Fruit fly (Drosophila melanogaster): ENCODE results near the gene Cdk12.

Gene Cdk12

dm6 chr3L:21509488-21510122 is 6.5 kb upstream of the Cdk12 start (continued):
- TF ChIP-seq CG7271 (tag; optimal IDR thresholded peaks at IDR 0.05) (no peak), odd (GFP tag; optimal IDR thresholded peaks at IDR 0.05) (no peak), CG4404 (GFP tag; IDR thresholded peaks at IDR 0.05) (no peak), CG14014 (GFP tag; IDR thresholded peaks at IDR 0.05) (0 out of 2 replicates have a peak, but pooled peaks have one; percentile 25), CG32767 (GFP tag; IDR thresholded peaks at IDR 0.05) (no peak), Taf1 (GFP tag; IDR thresholded peaks at IDR 0.05) (no peak), Med (GFP tag) (peak; percentile 71), abd-A (tag; optimal IDR thresholded peaks at IDR 0.05) (no peak), CG1529 (GFP tag; optimal IDR thresholded peaks at IDR 0.05) (no peak), pnt (GFP tag; optimal IDR thresholded peaks at IDR 0.05) (peak; percentile 11), CG3065 (GFP tag; optimal IDR thresholded peaks at IDR 0.05) (no peak), dimm (GFP tag; IDR thresholded peaks at IDR 0.05) (no peak), tap (tag; optimal IDR thresholded peaks at IDR 0.05) (peak; percentile 43), tll (GFP tag; optimal IDR thresholded peaks at IDR 0.05) (no peak), Fer2 (tag; optimal IDR thresholded peaks at IDR 0.05) (no peak), ATbp (GFP tag; optimal IDR thresholded peaks at IDR 0.05) (peak; percentile 25), hbn (GFP tag; IDR thresholded peaks at IDR 0.05; ENCODE audit: partially characterized antibody) (no peak), Atf6 (GFP tag; IDR thresholded peaks at IDR 0.05) (0 out of 2 replicates have a peak, but pooled peaks have one; percentile 18), maf-S (GFP tag; optimal IDR thresholded peaks at IDR 0.05) (peak; percentile 12), Dip3 (GFP tag; optimal IDR thresholded peaks at IDR 0.05) (no peak), CG1832 (GFP tag; optimal IDR thresholded peaks at IDR 0.05) (no peak), Six4 (GFP tag; optimal IDR thresholded peaks at IDR 0.05) (no peak), Lhr (GFP tag; optimal IDR thresholded peaks at IDR 0.05) (no peak), CG7987 (GFP tag; optimal IDR thresholded peaks at IDR 0.05) (no peak), Meics (GFP tag; optimal IDR thresholded peaks at IDR 0.05) (peak; percentile 47), h (optimal IDR thresholded peaks at IDR 0.05) (no peak), Usf (GFP tag; optimal IDR thresholded peaks at IDR 0.05) (no peak), CG10274 (GFP tag; optimal IDR thresholded peaks at IDR 0.05) (no peak), Camta (GFP tag; optimal IDR thresholded peaks at IDR 0.05) (peak; percentile 23), Bteb2 (GFP tag; optimal IDR thresholded peaks at IDR 0.05) (no peak), D19A (tag; optimal IDR thresholded peaks at IDR 0.05) (peak; percentile 32), NK7.1 (GFP tag; optimal IDR thresholded peaks at IDR 0.05) (no peak), CG11093 (GFP tag; IDR thresholded peaks at IDR 0.05) (no peak), HLHmδ (GFP tag; optimal IDR thresholded peaks at IDR 0.05) (no peak), dysf (GFP tag; IDR thresholded peaks at IDR 0.05) (peak; percentile 56; the same call in 1 of the 3 replicates), CG1233 (GFP tag; optimal IDR thresholded peaks at IDR 0.05) (no peak), CG8388 (GFP tag; optimal IDR thresholded peaks at IDR 0.05) (peak; percentile 46), org-1 (GFP tag; optimal IDR thresholded peaks at IDR 0.05) (no peak), Drgx (GFP tag; IDR thresholded peaks at IDR 0.05) (peak; percentile 36; the same call in 1 of the 2 replicates), CG9817 (tag; optimal IDR thresholded peaks at IDR 0.05) (no peak), onecut (GFP tag; IDR thresholded peaks at IDR 0.05) (no peak), CG6813 (GFP tag; optimal IDR thresholded peaks at IDR 0.05) (no peak), CG14965 (GFP tag; optimal IDR thresholded peaks at IDR 0.05; ENCODE audit: borderline replicate concordance) (no peak), CG5245 (GFP tag; optimal IDR thresholded peaks at IDR 0.05) (peak; percentile 14), crc (GFP tag; optimal IDR thresholded peaks at IDR 0.05) (no peak), nau (GFP tag; optimal IDR thresholded peaks at IDR 0.05) (no peak), CG16813 (GFP tag; IDR thresholded peaks at IDR 0.05; ENCODE audit: partially characterized antibody) (no peak), grau (tag; optimal IDR thresholded peaks at IDR 0.05) (peak; percentile 41), CG33213 (GFP tag; optimal IDR thresholded peaks at IDR 0.05) (no peak), CG9215 (GFP tag; IDR thresholded peaks at IDR 0.05) (no peak), E2f1 (GFP tag; IDR thresholded peaks at IDR 0.05) (no peak)

All from whole organism, embryonic.